Fruit fly (Drosophila melanogaster): ENCODE data around the gene alpha-Est10.

Gene alpha-Est10

DNA sequence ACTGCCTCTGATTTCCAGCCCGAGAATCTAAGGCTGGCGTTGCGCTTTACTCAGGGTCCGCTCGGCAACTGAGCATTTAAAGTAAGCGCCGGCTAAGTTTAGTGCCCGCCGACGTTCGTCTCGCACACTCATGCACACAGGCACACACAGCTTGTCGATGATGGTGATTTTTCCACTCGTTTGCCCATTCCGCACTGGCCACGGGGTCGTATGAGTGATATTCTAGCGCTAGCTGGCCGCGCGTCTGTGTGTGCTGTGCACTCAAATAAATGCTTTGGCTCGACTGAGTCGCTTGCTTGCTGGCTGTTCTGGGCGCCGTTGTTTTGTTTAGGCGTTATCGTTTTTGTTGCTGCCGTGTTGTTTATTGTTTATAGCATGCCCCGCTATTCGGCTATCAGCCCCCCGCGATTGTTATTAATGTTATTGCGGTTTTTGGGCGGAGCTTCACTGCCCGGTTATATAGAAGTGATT lies 22.0 kb upstream of the alpha-Est10 start, which contains the start of gene alpha-Est8 (continued):
- no peak for TF ChIP-seq CG6272 (GFP tag; IDR thresholded peaks at IDR 0.05)
- no peak for TF ChIP-seq CG8944 (GFP tag; optimal IDR thresholded peaks at IDR 0.05)
- no peak for TF ChIP-seq Dfd (GFP tag; optimal IDR thresholded peaks at IDR 0.05)
- TF ChIP-seq tio (GFP tag; optimal IDR thresholded peaks at IDR 0.05): no peak
- no peak for TF ChIP-seq Xbp1 (GFP tag; optimal IDR thresholded peaks at IDR 0.05)
- TF ChIP-seq CG10979 (tag; optimal IDR thresholded peaks at IDR 0.05): no peak
- TF ChIP-seq CG7357 (GFP tag; IDR thresholded peaks at IDR 0.05): no peak
- TF ChIP-seq E2f2 (GFP tag; IDR thresholded peaks at IDR 0.05): no peak
- TF ChIP-seq CG30020 (tag; optimal IDR thresholded peaks at IDR 0.05): no peak
- no peak for TF ChIP-seq CG18619 (GFP tag; optimal IDR thresholded peaks at IDR 0.05)
- no peak for TF ChIP-seq CG11695 (GFP tag; IDR thresholded peaks at IDR 0.05)
- TF ChIP-seq Meics (GFP tag; optimal IDR thresholded peaks at IDR 0.05): peak; percentile 3
- no peak for TF ChIP-seq Bdp1 (GFP tag; optimal IDR thresholded peaks at IDR 0.05)
- peak; percentile 62 for TF ChIP-seq CG13894 (tag; optimal IDR thresholded peaks at IDR 0.05)
- TF ChIP-seq lov (optimal IDR thresholded peaks at IDR 0.05): no peak
- TF ChIP-seq lov (GFP tag; IDR thresholded peaks at IDR 0.05): no peak
- no peak for TF ChIP-seq CG13775 (GFP tag; optimal IDR thresholded peaks at IDR 0.05)
- peak; percentile 41 for TF ChIP-seq sens (GFP tag)
- TF ChIP-seq MBD-R2 (GFP tag; IDR thresholded peaks at IDR 0.05): 0 out of 2 replicates have a peak, but pooled peaks have one; percentile 23
- no peak for TF ChIP-seq btn (GFP tag; optimal IDR thresholded peaks at IDR 0.05)
- TF ChIP-seq sens-2 (GFP tag; IDR thresholded peaks at IDR 0.05): no peak
- no peak for TF ChIP-seq CG8478 (optimal IDR thresholded peaks at IDR 0.05)
- TF ChIP-seq toy (GFP tag; IDR thresholded peaks at IDR 0.05): no peak
- TF ChIP-seq CG1832 (GFP tag; optimal IDR thresholded peaks at IDR 0.05): no peak
- no peak for TF ChIP-seq danr (GFP tag; IDR thresholded peaks at IDR 0.05)
- TF ChIP-seq gsb (GFP tag; IDR thresholded peaks at IDR 0.05): no peak
- TF ChIP-seq CG7839 (tag; optimal IDR thresholded peaks at IDR 0.05): peak; percentile 6
- no peak for TF ChIP-seq disco-r (GFP tag; optimal IDR thresholded peaks at IDR 0.05)
- peak; percentile 91; the same call in 3 of the 4 replicates for TF ChIP-seq chinmo (GFP tag; IDR thresholded peaks at IDR 0.05; ENCODE audit: partially characterized antibody)
- TF ChIP-seq CG8765 (GFP tag; IDR thresholded peaks at IDR 0.05): no peak
- TF ChIP-seq CG3281 (GFP tag; optimal IDR thresholded peaks at IDR 0.05): peak; percentile 38
- TF ChIP-seq CG31365 (tag; optimal IDR thresholded peaks at IDR 0.05): no peak
- no peak for TF ChIP-seq CG8089 (GFP tag; optimal IDR thresholded peaks at IDR 0.05)
- TF ChIP-seq Oaz (GFP tag; IDR thresholded peaks at IDR 0.05): no peak
- no peak for TF ChIP-seq stwl (tag; optimal IDR thresholded peaks at IDR 0.05)
- TF ChIP-seq CG4328 (GFP tag; optimal IDR thresholded peaks at IDR 0.05): no peak
- TF ChIP-seq hb (GFP tag; IDR thresholded peaks at IDR 0.05; ENCODE audit: partially characterized antibody): no peak
- TF ChIP-seq CG4820 (GFP tag; optimal IDR thresholded peaks at IDR 0.05): no peak
- TF ChIP-seq CG6254 (GFP tag; optimal IDR thresholded peaks at IDR 0.05): no peak
- no peak for TF ChIP-seq Nf-YA (GFP tag; IDR thresholded peaks at IDR 0.05)
- TF ChIP-seq Ssrp (tag; optimal IDR thresholded peaks at IDR 0.05): no peak
- TF ChIP-seq ttk (GFP tag; IDR thresholded peaks at IDR 0.05): no peak
- no peak for TF ChIP-seq gt (GFP tag; IDR thresholded peaks at IDR 0.05)
- no peak for TF ChIP-seq Ets65A (GFP tag)
- no peak for TF ChIP-seq ERR (GFP tag; optimal IDR thresholded peaks at IDR 0.05)
- TF ChIP-seq Bteb2 (GFP tag; optimal IDR thresholded peaks at IDR 0.05): no peak
- TF ChIP-seq ato (GFP tag; IDR thresholded peaks at IDR 0.05; ENCODE audit: partially characterized antibody): no peak
- no peak for TF ChIP-seq CG3726 (GFP tag; IDR thresholded peaks at IDR 0.05)
- no peak for TF ChIP-seq CG14441 (GFP tag; IDR thresholded peaks at IDR 0.05)
- TF ChIP-seq emc (GFP tag; optimal IDR thresholded peaks at IDR 0.05): no peak
- TF ChIP-seq Med (GFP tag): peak; percentile 82
- TF ChIP-seq pros (GFP tag; optimal IDR thresholded peaks at IDR 0.05): no peak
- TF ChIP-seq CG15011 (GFP tag; optimal IDR thresholded peaks at IDR 0.05): no peak
